Fruit fly (Drosophila melanogaster): ENCODE results near the gene cutlet.

dm6 chr2L:3711665-3712064, at the start of gene cutlet:
- TF ChIP-seq Ets21C (GFP tag; optimal IDR thresholded peaks at IDR 0.05) (no peak), vri (GFP tag; optimal IDR thresholded peaks at IDR 0.05) (no peak), CG8119 (GFP tag; IDR thresholded peaks at IDR 0.05) (no peak), Gug (GFP tag; IDR thresholded peaks at IDR 0.05) (no peak)
